Worm (Caenorhabditis elegans) whole organism, L4 larva: ENCODE data around the gene fum-1.

Experiments
- D1046.2 ChIP-seq: fragments of 200-800 bp; sonication (Bioruptor generic); IDR thresholded peaks from 2 replicates; pipeline ENCODE4 v1.3.6; 2022; ENCODE audit warnings: missing genetic modification characterization, missing compliant biosample characterization
- F10B5.3 ChIP-seq: sonication (generic microtip); optimal IDR thresholded peaks from 2 replicates; lab custom pipeline; 2016; ENCODE audit warnings: mild to moderate bottlenecking, missing genetic modification characterization, missing compliant biosample characterization
- F26F4.8 ChIP-seq: fragments of 200-800 bp; sonication (Bioruptor generic); conservative IDR thresholded peaks from 2 replicates; pipeline ENCODE4 v1.3.6; 2022; ENCODE audit warnings: missing genetic modification characterization, missing compliant biosample characterization
- F44E2.7 ChIP-seq: fragments of 200-800 bp; sonication (Bioruptor generic); IDR thresholded peaks from 2 replicates; pipeline ENCODE4 v2.1.2; 2022; ENCODE audit warnings: missing genetic modification characterization, missing compliant biosample characterization
- R02D3.7 ChIP-seq: fragments of 150-350 bp; sonication (generic microtip); optimal IDR thresholded peaks from 3 replicates; lab custom pipeline; 2014; ENCODE audit warnings: missing biosample characterization, missing genetic modification characterization
- T20F7.1 ChIP-seq: fragments of 200-800 bp; sonication (Bioruptor generic); optimal IDR thresholded peaks from 2 replicates; lab custom pipeline; 2018; ENCODE audit warnings: mild to moderate bottlenecking, missing genetic modification characterization, missing compliant biosample characterization
- T26A8.4 ChIP-seq: fragments of 200-800 bp; sonication (Bioruptor generic); IDR thresholded peaks from 2 replicates; pipeline ENCODE4 v1.3.6; 2022; ENCODE audit warnings: missing genetic modification characterization, missing compliant biosample characterization
- Y5F2A.4 ChIP-seq: fragments of 200-800 bp; sonication (Bioruptor generic); optimal IDR thresholded peaks from 2 replicates; lab custom pipeline; 2018; ENCODE audit warnings: mild to moderate bottlenecking, missing genetic modification characterization, missing compliant biosample characterization
- Y75B8A.6 ChIP-seq: fragments of 200-800 bp; sonication (Bioruptor generic); IDR thresholded peaks from 2 replicates; pipeline ENCODE4 v1.3.6; 2022; ENCODE audit warnings: missing genetic modification reagents, missing genetic modification characterization, missing compliant biosample characterization
- ZK546.5 ChIP-seq, 2 experiments: sonication (generic microtip); optimal IDR thresholded peaks; 2 replicates each; lab custom pipeline; 2017; ENCODE audit warnings: missing biosample characterization in 2 of 2, missing genetic modification characterization in 2 of 2
- ama-1 ChIP-seq: fragments of 150-350 bp; optimal IDR thresholded peaks from 2 replicates; lab custom pipeline; 2014; ENCODE audit warnings: inconsistent platforms, mixed read lengths
- attf-4 ChIP-seq: sonication (generic microtip); optimal IDR thresholded peaks from 3 replicates; lab custom pipeline; 2017; ENCODE audit warnings: missing biosample characterization, missing genetic modification characterization
- ceh-28 ChIP-seq: fragments of 150-350 bp; optimal IDR thresholded peaks from 2 replicates; lab custom pipeline; 2014; ENCODE audit warnings: missing biosample characterization, missing genetic modification reagents, missing genetic modification characterization
- ceh-62 ChIP-seq: sonication (generic microtip); optimal IDR thresholded peaks from 2 replicates; lab custom pipeline; 2017; ENCODE audit warnings: missing biosample characterization, missing genetic modification characterization
- daf-12 ChIP-seq: fragments of 150-350 bp; optimal IDR thresholded peaks from 2 replicates; lab custom pipeline; 2014; ENCODE audit warnings: missing biosample characterization, missing genetic modification reagents, missing genetic modification characterization
- daf-16 ChIP-seq, 3 experiments: sonication (generic microtip); optimal IDR thresholded peaks; 2 replicates each; lab custom pipeline; 2016 to 2017; ENCODE audit warnings: missing genetic modification characterization in 3 of 3, missing genetic modification reagents in 3 of 3, mild to moderate bottlenecking in 2 of 3, missing compliant biosample characterization in 2 of 3, missing biosample characterization in 1 of 3, moderate library complexity in 1 of 3
- daf-19 ChIP-seq: fragments of 200-800 bp; sonication (Bioruptor generic); conservative IDR thresholded peaks from 2 replicates; pipeline ENCODE4 v1.3.6; 2022; ENCODE audit warnings: missing genetic modification characterization, missing compliant biosample characterization
- dmd-8 ChIP-seq: fragments of 200-800 bp; sonication (Bioruptor generic); IDR thresholded peaks from 2 replicates; pipeline ENCODE4 v1.3.6; 2022; ENCODE audit warnings: missing genetic modification characterization, missing compliant biosample characterization
- dmd-9 ChIP-seq: fragments of 200-800 bp; sonication (Bioruptor generic); IDR thresholded peaks from 2 replicates; pipeline ENCODE4 v1.3.6; 2022; ENCODE audit warnings: missing genetic modification reagents, missing genetic modification characterization, missing compliant biosample characterization
- egl-27 ChIP-seq: sonication (generic microtip); optimal IDR thresholded peaks from 3 replicates; lab custom pipeline; 2017; ENCODE audit warnings: missing biosample characterization, missing genetic modification reagents, missing genetic modification characterization
- fkh-10 ChIP-seq: fragments of 150-350 bp; optimal IDR thresholded peaks from 2 replicates; lab custom pipeline; 2014; ENCODE audit warnings: missing biosample characterization, missing genetic modification reagents, missing genetic modification characterization
- gei-8 ChIP-seq: fragments of 200-800 bp; sonication (Bioruptor generic); optimal IDR thresholded peaks from 2 replicates; lab custom pipeline; 2018; ENCODE audit warnings: mild to moderate bottlenecking, missing genetic modification characterization, missing compliant biosample characterization
- hif-1 ChIP-seq, 2 experiments: sonication (generic microtip); optimal IDR thresholded peaks; 2 replicates each; lab custom pipeline; 2016 to 2017; ENCODE audit warnings: missing compliant biosample characterization in 2 of 2, missing genetic modification characterization in 2 of 2, missing genetic modification reagents in 2 of 2, missing genotype in 2 of 2, mild to moderate bottlenecking in 1 of 2
- hlh-11 ChIP-seq: fragments of 200-800 bp; sonication (Bioruptor generic); optimal IDR thresholded peaks from 2 replicates; lab custom pipeline; 2018; ENCODE audit warnings: mild to moderate bottlenecking, missing genetic modification characterization, missing compliant biosample characterization
- lin-13 ChIP-seq: fragments of 150-350 bp; optimal IDR thresholded peaks from 2 replicates; lab custom pipeline; 2014; ENCODE audit warnings: missing biosample characterization, missing genetic modification reagents, missing genetic modification characterization
- lin-29 ChIP-seq: fragments of 200-800 bp; sonication (Bioruptor generic); IDR thresholded peaks from 2 replicates; pipeline ENCODE4 v1.3.6; 2022; ENCODE audit warnings: missing genetic modification reagents, missing genetic modification characterization, missing compliant biosample characterization
- lin-39 ChIP-seq: fragments of 150-350 bp; optimal IDR thresholded peaks from 2 replicates; lab custom pipeline; 2014; ENCODE audit warnings: missing biosample characterization, missing genetic modification reagents, missing genetic modification characterization
- madf-9 ChIP-seq: fragments of 200-800 bp; sonication (Bioruptor generic); conservative IDR thresholded peaks from 2 replicates; pipeline ENCODE4 v1.3.6; 2022; ENCODE audit warnings: missing genetic modification reagents, missing genetic modification characterization, missing compliant biosample characterization
- mdl-1 ChIP-seq, 2 experiments: fragments of 150-350 bp in 1 of 2; sonication (generic microtip) in 1 of 2; optimal IDR thresholded peaks; 2 replicates each; lab custom pipeline; 2014 to 2017; ENCODE audit warnings: missing biosample characterization in 2 of 2, missing genetic modification characterization in 2 of 2
- mdt-29 ChIP-seq: fragments of 200-800 bp; sonication (Bioruptor generic); IDR thresholded peaks from 2 replicates; pipeline ENCODE4 v1.3.6; 2022; ENCODE audit warnings: missing genetic modification reagents, missing genetic modification characterization, missing compliant biosample characterization
- mep-1 ChIP-seq: fragments of 150-350 bp; sonication (generic microtip); optimal IDR thresholded peaks from 3 replicates; lab custom pipeline; 2014; ENCODE audit warnings: missing biosample characterization, missing genetic modification characterization
- mxl-3 ChIP-seq: fragments of 200-800 bp; sonication (Bioruptor generic); optimal IDR thresholded peaks from 2 replicates; lab custom pipeline; 2018; ENCODE audit warnings: mild to moderate bottlenecking, missing genetic modification characterization, missing compliant biosample characterization
- nhr-10 ChIP-seq: fragments of 150-350 bp; optimal IDR thresholded peaks from 2 replicates; lab custom pipeline; 2014; ENCODE audit warnings: missing biosample characterization, missing genetic modification characterization
- nhr-102 ChIP-seq: sonication (generic microtip); optimal IDR thresholded peaks from 2 replicates; lab custom pipeline; 2016; ENCODE audit warnings: mild to moderate bottlenecking, missing genetic modification characterization, moderate library complexity, missing compliant biosample characterization
- nhr-11 ChIP-seq: fragments of 150-350 bp; optimal IDR thresholded peaks from 2 replicates; lab custom pipeline; 2014; ENCODE audit warnings: missing biosample characterization, missing genetic modification characterization
- nhr-111 ChIP-seq: fragments of 200-800 bp; sonication (Bioruptor generic); optimal IDR thresholded peaks from 2 replicates; lab custom pipeline; 2018; ENCODE audit warnings: mild to moderate bottlenecking, missing genetic modification characterization, missing compliant biosample characterization
- nhr-237 ChIP-seq: sonication (generic microtip); optimal IDR thresholded peaks from 2 replicates; lab custom pipeline; 2017; ENCODE audit warnings: missing biosample characterization, missing genetic modification characterization
- nhr-25 ChIP-seq: sonication (generic microtip); optimal IDR thresholded peaks from 2 replicates; lab custom pipeline; 2017; ENCODE audit warnings: missing genetic modification characterization, mild to moderate bottlenecking, missing compliant biosample characterization, antibody characterized with exemption, moderate library complexity, borderline replicate concordance; ENCODE audit not compliant: insufficient read depth
- nhr-48 ChIP-seq: sonication (generic microtip); optimal IDR thresholded peaks from 2 replicates; lab custom pipeline; 2016; ENCODE audit warnings: mild to moderate bottlenecking, missing genetic modification characterization, missing compliant biosample characterization
- nhr-6 ChIP-seq: fragments of 150-350 bp; optimal IDR thresholded peaks from 2 replicates; lab custom pipeline; 2014; ENCODE audit warnings: missing biosample characterization, missing genetic modification characterization
- nhr-77 ChIP-seq: fragments of 150-350 bp; optimal IDR thresholded peaks from 2 replicates; lab custom pipeline; 2014; ENCODE audit warnings: missing biosample characterization, missing genetic modification characterization
- saeg-2 ChIP-seq: fragments of 200-800 bp; sonication (Bioruptor generic); IDR thresholded peaks from 2 replicates; pipeline ENCODE4 v1.3.6; 2022; ENCODE audit warnings: missing genetic modification reagents, missing genetic modification characterization, missing compliant biosample characterization
- set-16 ChIP-seq: fragments of 200-800 bp; sonication (Bioruptor generic); IDR thresholded peaks from 2 replicates; pipeline ENCODE4 v1.3.6; 2022; ENCODE audit warnings: missing genetic modification reagents, missing genetic modification characterization, missing compliant biosample characterization
- skn-1 ChIP-seq: fragments of 150-350 bp; optimal IDR thresholded peaks from 2 replicates; lab custom pipeline; 2014; ENCODE audit warnings: missing biosample characterization, missing genetic modification characterization
- snpc-4 ChIP-seq: fragments of 150-350 bp; optimal IDR thresholded peaks from 2 replicates; lab custom pipeline; 2014; ENCODE audit warnings: missing biosample characterization, missing genetic modification characterization
- spr-1 ChIP-seq: sonication (generic microtip); optimal IDR thresholded peaks from 2 replicates; lab custom pipeline; 2016; ENCODE audit warnings: mild to moderate bottlenecking, missing genetic modification characterization, missing compliant biosample characterization
- spr-3 ChIP-seq: fragments of 200-800 bp; sonication (Bioruptor generic); optimal IDR thresholded peaks from 2 replicates; lab custom pipeline; 2018; ENCODE audit warnings: mild to moderate bottlenecking, missing genetic modification characterization, missing compliant biosample characterization
- tra-1 ChIP-seq: fragments of 200-800 bp; sonication (Bioruptor generic); IDR thresholded peaks from 2 replicates; pipeline ENCODE4 v1.3.6; 2022; ENCODE audit warnings: missing genetic modification reagents, missing genetic modification characterization, missing compliant biosample characterization
- unc-62 ChIP-seq, 3 experiments: fragments of 150-350 bp in 1 of 3; sonication (generic microtip); optimal IDR thresholded peaks in 2 of 3; peaks in 1 of 3; 1 replicate in 1 of 3; 2 replicates in 2 of 3; lab custom pipeline; 2014 to 2017; ENCODE audit warnings: missing biosample characterization in 3 of 3, missing genetic modification characterization in 3 of 3, missing genetic modification reagents in 3 of 3, missing genotype in 1 of 3
- zag-1 ChIP-seq: fragments of 150-350 bp; optimal IDR thresholded peaks from 2 replicates; lab custom pipeline; 2014; ENCODE audit warnings: missing biosample characterization, missing genetic modification characterization
- zip-2 ChIP-seq: fragments of 150-350 bp; optimal IDR thresholded peaks from 2 replicates; lab custom pipeline; 2014; ENCODE audit warnings: missing biosample characterization, missing genetic modification characterization

The fum-1 gene

ce11 chrIII:7494850-7495314, 29.5 kb downstream of the fum-1 start (continued):
- TF ChIP-seq nhr-77 (tag; lab: Kevin White, UChicago) (no peak), nhr-111 (GFP tag; lab: Kevin White, UChicago) (peak; percentile 28), unc-62 (GFP tag; optimal IDR thresholded peaks at IDR 0.05 in 1 of 2; lab: Kevin White, UChicago) (no peak), unc-62 (tag; optimal IDR thresholded peaks at IDR 0.05; lab: Kevin White, UChicago) (no peak), R02D3.7 (tag; lab: Kevin White, UChicago) (no peak), ama-1 (lab: Kevin White, UChicago) (peak; percentile 93), hif-1 (tag; optimal IDR thresholded peaks at IDR 0.05; lab: Kevin White, UChicago) (no peak), dmd-9 (GFP tag; lab: Robert Waterston, UW) (no peak), ceh-62 (tag; lab: Kevin White, UChicago) (no peak), dmd-8 (GFP tag; lab: Robert Waterston, UW) (0 out of 2 replicates have a peak, but pooled peaks have one; percentile 46), ZK546.5 (tag; optimal IDR thresholded peaks at IDR 0.05; lab: Kevin White, UChicago) (no peak), nhr-237 (tag; lab: Kevin White, UChicago) (no peak), mdl-1 (tag; optimal IDR thresholded peaks at IDR 0.05; lab: Kevin White, UChicago) (no peak), Y75B8A.6 (GFP tag; lab: Robert Waterston, UW) (0 out of 2 replicates have a peak, but pooled peaks have one; percentile 9), nhr-48 (no peak), T26A8.4 (GFP tag; lab: Robert Waterston, UW) (peak; percentile 61; the same call in 1 of the 2 replicates), hlh-11 (tag; lab: Kevin White, UChicago) (no peak), gei-8 (GFP tag; lab: Kevin White, UChicago) (peak; percentile 67), snpc-4 (no peak), daf-16 (GFP tag; optimal IDR thresholded peaks at IDR 0.05; lab: Kevin White, UChicago) (peak in 1 of 2 experiments; percentile 58), daf-16 (tag; optimal IDR thresholded peaks at IDR 0.05; lab: Kevin White, UChicago) (peak; percentile 9), skn-1 (tag; lab: Kevin White, UChicago) (no peak), F10B5.3 (no peak), zag-1 (tag; lab: Kevin White, UChicago) (no peak), F44E2.7 (no peak), mdt-29 (GFP tag; lab: Robert Waterston, UW) (no peak), lin-29 (no peak), nhr-10 (tag; lab: Kevin White, UChicago) (no peak), lin-39 (tag; lab: Kevin White, UChicago) (no peak), nhr-11 (tag; lab: Kevin White, UChicago) (no peak), F26F4.8 (GFP tag; lab: Robert Waterston, UW) (no peak), nhr-25 (tag; lab: Kevin White, UChicago) (peak; percentile 39), nhr-6 (tag; lab: Kevin White, UChicago) (no peak), daf-19 (GFP tag; lab: Robert Waterston, UW) (no peak; the same call in 1 of the 2 replicates), mep-1 (no peak), attf-4 (tag; lab: Kevin White, UChicago) (no peak), mxl-3 (GFP tag; lab: Kevin White, UChicago) (no peak), egl-27 (tag; lab: Kevin White, UChicago) (no peak), zip-2 (peak; percentile 24), spr-1 (no peak), nhr-102 (tag; lab: Kevin White, UChicago) (peak; percentile 62), ceh-28 (tag; lab: Kevin White, UChicago) (no peak), T20F7.1 (GFP tag; lab: Kevin White, UChicago) (no peak), daf-12 (tag; lab: Kevin White, UChicago) (no peak), spr-3 (peak; percentile 58), saeg-2 (GFP tag; lab: Robert Waterston, UW) (peak; percentile 46; the same call in 1 of the 2 replicates), lin-13 (GFP tag; lab: Kevin White, UChicago) (no peak), tra-1 (GFP tag; lab: Robert Waterston, UW) (peak; percentile 52; the same call in 1 of the 2 replicates), madf-9 (0 out of 2 replicates have a peak, but pooled peaks have one; percentile 22), set-16 (no peak), Y5F2A.4 (GFP tag; lab: Kevin White, UChicago) (peak; percentile 51), fkh-10 (GFP tag; lab: Kevin White, UChicago) (no peak), D1046.2 (GFP tag; lab: Robert Waterston, UW) (no peak)
